Fruit fly (Drosophila melanogaster) whole organism, embryonic: Measurements from ENCODE around the gene smo.

ENCODE experiments used
- CG32532 ChIP-seq: fragments of 200-800 bp; sonication (Bioruptor generic); IDR thresholded peaks from 2 replicates; pipeline ENCODE4 v1.3.6; 2022; ENCODE audit warnings: missing biosample characterization, missing genetic modification characterization
- CG9727 ChIP-seq: fragments of 200-800 bp; sonication (Bioruptor generic); optimal IDR thresholded peaks from 3 replicates; lab custom pipeline; 2017; ENCODE audit warnings: missing biosample characterization, mild to moderate bottlenecking, missing genetic modification characterization
- Hr39 ChIP-seq: fragments of >200 bp; optimal IDR thresholded peaks from 2 replicates; lab custom pipeline; 2017
- Hsf ChIP-seq: fragments of 200-800 bp; sonication (Bioruptor generic); optimal IDR thresholded peaks from 3 replicates; lab custom pipeline; 2016; ENCODE audit warnings: missing biosample characterization, missing genetic modification characterization
- MESR4 ChIP-seq: fragments of 200-800 bp; sonication (Bioruptor generic); optimal IDR thresholded peaks from 2 replicates; lab custom pipeline; 2018; ENCODE audit warnings: missing biosample characterization, mild to moderate bottlenecking, missing genetic modification characterization, moderate library complexity
- dmrt99B ChIP-seq: fragments of 200-800 bp; sonication (Bioruptor generic); optimal IDR thresholded peaks from 2 replicates; lab custom pipeline; 2018; ENCODE audit warnings: missing biosample characterization, mild to moderate bottlenecking, missing genetic modification characterization, moderate library complexity
- onecut ChIP-seq: fragments of 200-800 bp; sonication (Bioruptor generic); IDR thresholded peaks from 2 replicates; pipeline ENCODE4 v1.3.6; 2022; ENCODE audit warnings: missing biosample characterization, missing genetic modification characterization

dm6 chr2L:247432-247831, 29.9 kb upstream of the smo start:
- TF ChIP-seq onecut (GFP tag; lab: Robert Waterston, UW) (no peak), CG9727 (GFP tag; lab: Kevin White, UChicago) (no peak), Hr39 (lab: Kevin White, UChicago) (no peak), MESR4 (GFP tag; lab: Kevin White, UChicago) (no peak), Hsf (GFP tag; lab: Kevin White, UChicago) (no peak), dmrt99B (tag; lab: Kevin White, UChicago) (no peak), CG32532 (GFP tag; lab: Robert Waterston, UW) (no peak)
